Worm (Caenorhabditis elegans): ENCODE data around the gene C46E10.1.

C46E10.1 gene

ce11 chrII:3684487-3685067 lies 39.4 kb upstream of the C46E10.1 start:
- TF ChIP-seq efl-1 (optimal IDR thresholded peaks at IDR 0.05) (no peak), efl-1 (GFP tag; optimal IDR thresholded peaks at IDR 0.05 in 1 of 2) (peak in 1 of 2 experiments; percentile 78), zip-4 (GFP tag; optimal IDR thresholded peaks at IDR 0.05) (peak; percentile 47), efl-3 (GFP tag; optimal IDR thresholded peaks at IDR 0.05) (no peak), skn-1 (tag; optimal IDR thresholded peaks at IDR 0.05) (peak; percentile 17), dsc-1 (tag; optimal IDR thresholded peaks at IDR 0.05) (no peak)

- TF ChIP-seq nhr-85 (tag): no peak
- no peak for TF ChIP-seq ama-1 (optimal IDR thresholded peaks at IDR 0.05)
Measured at ce11 chrII:3688333-3688732, 35.7 kb upstream of the C46E10.1 start, which contains the start of gene ifas-1. Gene ifas-1, minus strand, starts transcription at chrII:3688719.

- no peak for TF ChIP-seq nhr-76 (tag; optimal IDR thresholded peaks at IDR 0.05)
- TF ChIP-seq pag-3 (tag; optimal IDR thresholded peaks at IDR 0.05; ENCODE audit: borderline replicate concordance, insufficient read depth): no peak
- TF ChIP-seq mep-1 (tag; optimal IDR thresholded peaks at IDR 0.05): no peak
- TF ChIP-seq snu-23 (GFP tag; optimal IDR thresholded peaks at IDR 0.05): no peak
Measured at ce11 chrII:3690646-3691045, 33.4 kb upstream of the C46E10.1 start, which contains the start of gene srx-101. Gene srx-101, minus strand, starts transcription at chrII:3690746.

ce11 chrII:3694664-3695063 lies 29.4 kb upstream of the C46E10.1 start, which contains the start of gene srx-102:
Gene srx-102, minus strand, starts transcription at chrII:3694764.
- TF ChIP-seq xbp-1 (tag; optimal IDR thresholded peaks at IDR 0.05) (no peak), lin-14 (GFP tag; optimal IDR thresholded peaks at IDR 0.05) (no peak), efl-3 (GFP tag; optimal IDR thresholded peaks at IDR 0.05) (no peak), tbx-2 (tag; optimal IDR thresholded peaks at IDR 0.05) (no peak), nhr-19 (GFP tag; conservative IDR thresholded peaks at IDR 0.05) (no peak), nhr-76 (tag; optimal IDR thresholded peaks at IDR 0.05) (no peak), lir-3 (tag; optimal IDR thresholded peaks at IDR 0.05; ENCODE audit: poor library complexity) (no peak), vab-15 (tag; optimal IDR thresholded peaks at IDR 0.05) (no peak), egl-27 (tag; optimal IDR thresholded peaks at IDR 0.05) (no peak), efl-1 (optimal IDR thresholded peaks at IDR 0.05) (no peak), efl-1 (GFP tag; optimal IDR thresholded peaks at IDR 0.05 in 1 of 2) (no peak), irx-1 (tag; optimal IDR thresholded peaks at IDR 0.05) (no peak), fkh-10 (GFP tag; optimal IDR thresholded peaks at IDR 0.05) (no peak), fos-1 (tag; optimal IDR thresholded peaks at IDR 0.05) (no peak), dsc-1 (tag; optimal IDR thresholded peaks at IDR 0.05) (no peak), nhr-28 (tag; optimal IDR thresholded peaks at IDR 0.05) (no peak)

- TF ChIP-seq swsn-7 (tag; optimal IDR thresholded peaks at IDR 0.05) (no peak), mab-9 (GFP tag; IDR thresholded peaks at IDR 0.05) (no peak), ceh-8 (GFP tag; optimal IDR thresholded peaks at IDR 0.05) (no peak), lir-3 (tag; optimal IDR thresholded peaks at IDR 0.05; ENCODE audit: poor library complexity) (no peak), vab-15 (tag; optimal IDR thresholded peaks at IDR 0.05) (no peak), C16A3.4 (tag; optimal IDR thresholded peaks at IDR 0.05) (no peak), isw-1 (GFP tag; IDR thresholded peaks at IDR 0.05) (no peak), nhr-19 (GFP tag; conservative IDR thresholded peaks at IDR 0.05) (no peak), tbx-2 (tag; optimal IDR thresholded peaks at IDR 0.05) (no peak), aly-2 (tag; optimal IDR thresholded peaks at IDR 0.05) (no peak), dpl-1 (GFP tag; optimal IDR thresholded peaks at IDR 0.05) (no peak)
Measured at ce11 chrII:3699591-3699990, 24.4 kb upstream of the C46E10.1 start, which contains the start of gene srx-104. Gene srx-104, minus strand, starts transcription at chrII:3699691.

- TF ChIP-seq ceh-8 (GFP tag; optimal IDR thresholded peaks at IDR 0.05) (no peak), mab-9 (GFP tag; IDR thresholded peaks at IDR 0.05) (no peak), snpc-4 (tag; optimal IDR thresholded peaks at IDR 0.05) (no peak), nhr-47 (tag; optimal IDR thresholded peaks at IDR 0.05) (no peak), mep-1 (tag; optimal IDR thresholded peaks at IDR 0.05) (no peak), pag-3 (tag; optimal IDR thresholded peaks at IDR 0.05; ENCODE audit: borderline replicate concordance, insufficient read depth) (no peak), fkh-10 (GFP tag; optimal IDR thresholded peaks at IDR 0.05) (no peak), grh-1 (GFP tag; IDR thresholded peaks at IDR 0.05) (no peak), nhr-237 (tag; optimal IDR thresholded peaks at IDR 0.05) (no peak), ztf-4 (tag; optimal IDR thresholded peaks at IDR 0.05) (no peak)
Measured at ce11 chrII:3701305-3701704, 22.7 kb upstream of the C46E10.1 start, which contains the start of gene srx-105. Gene srx-105, minus strand, starts transcription at chrII:3701405.

Data from whole organism, L1 larva.